Worm (Caenorhabditis elegans) whole organism, L2 larva: ENCODE measurements around the gene pgp-8.
A peak's percentile ranks its signal among the peaks of the same experiment; 100 is the strongest.

ENCODE experiments used
- Y55F3AM.14 ChIP-seq: fragments of 200-800 bp; sonication (Bioruptor generic); optimal IDR thresholded peaks from 2 replicates; lab custom pipeline; 2018; ENCODE audit warnings: mild to moderate bottlenecking, missing genetic modification characterization, missing compliant biosample characterization
- aly-2 ChIP-seq: fragments of 150-350 bp; optimal IDR thresholded peaks from 2 replicates; lab custom pipeline; 2014; ENCODE audit warnings: missing biosample characterization, missing genetic modification characterization
- egl-27 ChIP-seq: sonication (generic microtip); optimal IDR thresholded peaks from 3 replicates; lab custom pipeline; 2017; ENCODE audit warnings: missing biosample characterization, missing genetic modification reagents, missing genetic modification characterization
- fos-1 ChIP-seq: fragments of 150-350 bp; optimal IDR thresholded peaks from 2 replicates; lab custom pipeline; 2014; ENCODE audit warnings: missing biosample characterization, missing genetic modification characterization
- gmeb-1 ChIP-seq: fragments of 150-350 bp; optimal IDR thresholded peaks from 2 replicates; lab custom pipeline; 2014; ENCODE audit warnings: missing biosample characterization, missing genetic modification characterization
- lin-13 ChIP-seq: fragments of 150-350 bp; optimal IDR thresholded peaks from 2 replicates; lab custom pipeline; 2014; ENCODE audit warnings: missing biosample characterization, missing genetic modification reagents, missing genetic modification characterization
- mab-5 ChIP-seq: fragments of 150-350 bp; optimal IDR thresholded peaks from 2 replicates; lab custom pipeline; 2014; ENCODE audit warnings: missing biosample characterization, missing genetic modification characterization
- mdl-1 ChIP-seq, 2 experiments: fragments of 150-350 bp in 1 of 2; sonication (generic microtip) in 1 of 2; optimal IDR thresholded peaks; 2 replicates each; lab custom pipeline; 2017; ENCODE audit warnings: missing biosample characterization in 2 of 2, missing genetic modification characterization in 2 of 2
- nhr-11 ChIP-seq: fragments of 150-350 bp; optimal IDR thresholded peaks from 2 replicates; lab custom pipeline; 2014; ENCODE audit warnings: missing biosample characterization, missing genetic modification characterization
- nhr-237 ChIP-seq: fragments of 150-350 bp; optimal IDR thresholded peaks from 2 replicates; lab custom pipeline; 2014; ENCODE audit warnings: missing biosample characterization, missing genetic modification characterization
- nhr-25 ChIP-seq: fragments of 150-350 bp; sonication (generic microtip); optimal IDR thresholded peaks from 3 replicates; lab custom pipeline; 2014; ENCODE audit warnings: missing biosample characterization, missing genetic modification characterization
- nhr-77 ChIP-seq: fragments of 150-350 bp; optimal IDR thresholded peaks from 2 replicates; lab custom pipeline; 2014; ENCODE audit warnings: missing biosample characterization, missing genetic modification characterization
- unc-39 ChIP-seq: fragments of 150-350 bp; optimal IDR thresholded peaks from 2 replicates; lab custom pipeline; 2014; ENCODE audit warnings: missing biosample characterization, missing genetic modification characterization
- unc-62 ChIP-seq: fragments of 150-350 bp; optimal IDR thresholded peaks from 2 replicates; lab custom pipeline; 2014; ENCODE audit warnings: missing biosample characterization, missing genetic modification reagents, missing genetic modification characterization

ce11 chrX:10900952-10901351, 36.7 kb upstream of the pgp-8 start:
- TF ChIP-seq mdl-1 (tag; optimal IDR thresholded peaks at IDR 0.05; lab: Kevin White, UChicago) (peak; percentile 15 to 70), gmeb-1 (tag; lab: Kevin White, UChicago) (no peak), aly-2 (tag; lab: Kevin White, UChicago) (no peak), nhr-237 (tag; lab: Kevin White, UChicago) (no peak), nhr-11 (tag; lab: Kevin White, UChicago) (no peak), unc-62 (GFP tag; lab: Kevin White, UChicago) (no peak), Y55F3AM.14 (no peak), mab-5 (peak; percentile 50), lin-13 (GFP tag; lab: Kevin White, UChicago) (peak; percentile 31), egl-27 (tag; lab: Kevin White, UChicago) (peak; percentile 41), fos-1 (tag; lab: Kevin White, UChicago) (peak; percentile 45), nhr-77 (no peak), nhr-25 (tag; lab: Kevin White, UChicago) (peak; percentile 9), unc-39 (tag; lab: Kevin White, UChicago) (no peak)
